Fruit fly (Drosophila melanogaster) whole organism, embryonic: ENCODE results near the gene CG17364.

Experiments used
- B-H2 ChIP-seq: fragments of 200-800 bp; sonication (Bioruptor generic); optimal IDR thresholded peaks from 2 replicates; lab custom pipeline; 2018; ENCODE audit warnings: missing biosample characterization, mild to moderate bottlenecking, missing genetic modification characterization
- BEAF-32 ChIP-seq: fragments of 200-800 bp; sonication (Bioruptor generic); optimal IDR thresholded peaks from 3 replicates; lab custom pipeline; 2017; ENCODE audit warnings: missing biosample characterization, missing genetic modification characterization, mild to moderate bottlenecking, moderate library complexity, missing genetic modification reagents
- CG10209 ChIP-seq: fragments of 200-800 bp; sonication (Bioruptor generic); optimal IDR thresholded peaks from 3 replicates; lab custom pipeline; 2017; ENCODE audit warnings: missing biosample characterization, mild to moderate bottlenecking, missing genetic modification characterization, missing genetic modification reagents
- CG10462 ChIP-seq: fragments of 200-800 bp; sonication (Bioruptor generic); optimal IDR thresholded peaks from 2 replicates; lab custom pipeline; 2016; ENCODE audit warnings: missing biosample characterization, missing genetic modification characterization
- CG12219 ChIP-seq: fragments of 200-800 bp; sonication (Bioruptor generic); optimal IDR thresholded peaks from 3 replicates; lab custom pipeline; 2018; ENCODE audit warnings: missing biosample characterization, mild to moderate bottlenecking, missing genetic modification characterization
- CG17385 ChIP-seq: fragments of 200-800 bp; sonication (Bioruptor generic); optimal IDR thresholded peaks from 3 replicates; lab custom pipeline; 2018; ENCODE audit warnings: missing biosample characterization, mild to moderate bottlenecking, missing genetic modification characterization
- CG1832 ChIP-seq: fragments of 200-800 bp; sonication (Bioruptor generic); optimal IDR thresholded peaks from 2 replicates; lab custom pipeline; 2017; ENCODE audit warnings: missing biosample characterization, mild to moderate bottlenecking, missing genetic modification characterization, inconsistent platforms
- CG2120 ChIP-seq: fragments of 200-800 bp; sonication (Bioruptor generic); optimal IDR thresholded peaks from 3 replicates; lab custom pipeline; 2016; ENCODE audit warnings: missing biosample characterization, missing genetic modification characterization
- CG32532 ChIP-seq: fragments of 200-800 bp; sonication (Bioruptor generic); IDR thresholded peaks from 2 replicates; pipeline ENCODE4 v1.3.6; 2022; ENCODE audit warnings: missing biosample characterization, missing genetic modification characterization
- CG32767 ChIP-seq: fragments of 200-800 bp; sonication (Bioruptor generic); IDR thresholded peaks from 2 replicates; pipeline ENCODE4 v1.3.6; 2022; ENCODE audit warnings: missing biosample characterization, missing genetic modification characterization
- CG4404 ChIP-seq: fragments of 200-800 bp; sonication (Bioruptor generic); IDR thresholded peaks from 2 replicates; pipeline ENCODE4 v1.3.6; 2022; ENCODE audit warnings: missing biosample characterization, missing genetic modification characterization
- CG6791 ChIP-seq: fragments of 200-800 bp; sonication (Bioruptor generic); IDR thresholded peaks from 3 replicates; pipeline ENCODE4 v1.3.6; 2022; ENCODE audit warnings: missing biosample characterization, missing genetic modification characterization; ENCODE audit not compliant: partially characterized antibody
- CG7987 ChIP-seq: fragments of 200-800 bp; sonication (Bioruptor generic); optimal IDR thresholded peaks from 2 replicates; lab custom pipeline; 2018; ENCODE audit warnings: missing biosample characterization, mild to moderate bottlenecking, missing genetic modification characterization, moderate library complexity
- CG8924 ChIP-seq: fragments of 200-800 bp; optimal IDR thresholded peaks from 3 replicates; lab custom pipeline; 2019; ENCODE audit warnings: missing biosample characterization, mild to moderate bottlenecking, missing genetic modification characterization, moderate library complexity
- CG8944 ChIP-seq: fragments of 200-800 bp; sonication (Bioruptor generic); optimal IDR thresholded peaks from 3 replicates; lab custom pipeline; 2016; ENCODE audit warnings: missing biosample characterization, missing genetic modification characterization
- CG9932 ChIP-seq: fragments of 200-800 bp; sonication (Bioruptor generic); IDR thresholded peaks from 2 replicates; pipeline ENCODE4 v1.3.6; 2022; ENCODE audit warnings: missing biosample characterization, missing genetic modification characterization
- Doc3 ChIP-seq: fragments of 200-800 bp; sonication (Bioruptor generic); IDR thresholded peaks from 3 replicates; pipeline ENCODE4 v1.3.6; 2022; ENCODE audit warnings: missing biosample characterization, missing genetic modification characterization; ENCODE audit not compliant: partially characterized antibody
- E2f1 ChIP-seq: fragments of 200-800 bp; sonication (Bioruptor generic); IDR thresholded peaks from 2 replicates; pipeline ENCODE4 v1.3.6; 2022; ENCODE audit warnings: missing biosample characterization, missing genetic modification characterization
- HmgZ ChIP-seq: fragments of 200-800 bp; sonication (Bioruptor generic); optimal IDR thresholded peaks from 2 replicates; lab custom pipeline; 2018; ENCODE audit warnings: missing biosample characterization, mild to moderate bottlenecking, missing genetic modification characterization
- Kr ChIP-seq: fragments of 200-800 bp; sonication (Bioruptor generic); optimal IDR thresholded peaks from 2 replicates; lab custom pipeline; 2017; ENCODE audit warnings: missing biosample characterization, mild to moderate bottlenecking, missing genetic modification characterization
- Med ChIP-seq: fragments of 200-800 bp; sonication (Bioruptor generic); peaks from one replicate; lab custom pipeline; 2016; ENCODE audit warnings: missing biosample characterization, missing genetic modification characterization, mild to moderate bottlenecking, inconsistent platforms, moderate library complexity
- Rfx ChIP-seq: fragments of 200-800 bp; sonication (Bioruptor generic); IDR thresholded peaks from 2 replicates; pipeline ENCODE4 v1.3.6; 2022; ENCODE audit warnings: missing biosample characterization, missing genetic modification characterization
- Trl ChIP-seq, 3 experiments: fragments of >200 bp in 2 of 3; fragments of 200-800 bp in 1 of 3; sonication (Bioruptor generic) in 1 of 3; optimal IDR thresholded peaks; 2 replicates in 1 of 3; 3 replicates in 2 of 3; lab custom pipeline; 2016 to 2017; ENCODE audit warnings: missing biosample characterization in 1 of 3, missing genetic modification characterization in 1 of 3
- Xbp1 ChIP-seq: fragments of 200-800 bp; sonication (Bioruptor generic); optimal IDR thresholded peaks from 3 replicates; lab custom pipeline; 2016; ENCODE audit warnings: missing biosample characterization, mild to moderate bottlenecking, missing genetic modification characterization
- YL-1 ChIP-seq: fragments of 200-800 bp; sonication (Bioruptor generic); optimal IDR thresholded peaks from 3 replicates; lab custom pipeline; 2017; ENCODE audit warnings: missing biosample characterization, mild to moderate bottlenecking, missing genetic modification characterization
- ab ChIP-seq: fragments of 200-800 bp; sonication (Bioruptor generic); optimal IDR thresholded peaks from 2 replicates; lab custom pipeline; 2016; ENCODE audit warnings: missing biosample characterization, missing genetic modification characterization
- bab2 ChIP-seq: fragments of 200-800 bp; sonication (Bioruptor generic); optimal IDR thresholded peaks from 2 replicates; lab custom pipeline; 2016; ENCODE audit warnings: missing biosample characterization, missing genetic modification characterization
- bigmax ChIP-seq: fragments of 200-800 bp; sonication (Bioruptor generic); optimal IDR thresholded peaks from 2 replicates; lab custom pipeline; 2018; ENCODE audit warnings: missing biosample characterization, mild to moderate bottlenecking, missing genetic modification characterization
- chinmo ChIP-seq: fragments of 200-800 bp; sonication (Bioruptor generic); IDR thresholded peaks from 4 replicates; pipeline ENCODE4 v1.3.6; 2022; ENCODE audit warnings: missing biosample characterization, missing genetic modification characterization; ENCODE audit not compliant: partially characterized antibody
- croc ChIP-seq: fragments of 200-800 bp; sonication (Bioruptor generic); conservative IDR thresholded peaks from 3 replicates; pipeline ENCODE4 v1.3.6; 2022; ENCODE audit warnings: missing biosample characterization, missing genetic modification characterization
- crol ChIP-seq: fragments of 200-800 bp; sonication (Bioruptor generic); IDR thresholded peaks from 2 replicates; pipeline ENCODE4 v1.3.6; 2022; ENCODE audit warnings: missing biosample characterization, missing genetic modification characterization
- crp ChIP-seq, 2 experiments: fragments of 200-800 bp; sonication (Bioruptor generic); optimal IDR thresholded peaks; 2 replicates in 1 of 2; 3 replicates in 1 of 2; lab custom pipeline; 2017; ENCODE audit warnings: missing biosample characterization in 2 of 2, missing genetic modification characterization in 2 of 2, mild to moderate bottlenecking in 1 of 2, moderate library complexity in 1 of 2
- cwo ChIP-seq: fragments of 200-800 bp; sonication (Bioruptor generic); optimal IDR thresholded peaks from 3 replicates; lab custom pipeline; 2017; ENCODE audit warnings: missing biosample characterization, missing genetic modification characterization, mild to moderate bottlenecking, moderate library complexity, missing genetic modification reagents
- dm ChIP-seq: fragments of 200-800 bp; sonication (Bioruptor generic); optimal IDR thresholded peaks from 3 replicates; lab custom pipeline; 2016; ENCODE audit warnings: missing biosample characterization, missing genetic modification characterization
- hth ChIP-seq: fragments of >200 bp; optimal IDR thresholded peaks from 2 replicates; lab custom pipeline; 2017; ENCODE audit warnings: inconsistent platforms
- kay ChIP-seq: fragments of 200-800 bp; sonication (Bioruptor generic); optimal IDR thresholded peaks from 2 replicates; lab custom pipeline; 2016; ENCODE audit warnings: missing biosample characterization, missing genetic modification characterization
- mam ChIP-seq: fragments of 200-800 bp; sonication (Bioruptor generic); optimal IDR thresholded peaks from 3 replicates; lab custom pipeline; 2016; ENCODE audit warnings: missing biosample characterization, missing genetic modification characterization
- nom ChIP-seq: fragments of 200-800 bp; sonication (Bioruptor generic); optimal IDR thresholded peaks from 2 replicates; lab custom pipeline; 2017; ENCODE audit warnings: missing biosample characterization, missing genetic modification characterization, mild to moderate bottlenecking, moderate library complexity, missing genetic modification reagents
- pros ChIP-seq: fragments of 200-800 bp; sonication (Bioruptor generic); optimal IDR thresholded peaks from 3 replicates; lab custom pipeline; 2019; ENCODE audit warnings: missing biosample characterization, mild to moderate bottlenecking, missing genetic modification characterization, moderate library complexity
- rib ChIP-seq: fragments of 200-800 bp; sonication (Bioruptor generic); IDR thresholded peaks from 2 replicates; pipeline ENCODE4 v1.3.6; 2022; ENCODE audit warnings: missing biosample characterization, missing genetic modification characterization
- sens ChIP-seq: fragments of 200-800 bp; sonication (Bioruptor generic); peaks from one replicate; lab custom pipeline; 2016; ENCODE audit warnings: missing biosample characterization, missing genetic modification characterization
- shn ChIP-seq: fragments of 200-800 bp; sonication (Bioruptor generic); optimal IDR thresholded peaks from 3 replicates; lab custom pipeline; 2016; ENCODE audit warnings: missing biosample characterization, missing genetic modification characterization
- slbo ChIP-seq: fragments of 200-800 bp; sonication (Bioruptor generic); IDR thresholded peaks from 2 replicates; pipeline ENCODE4 v1.3.6; 2022; ENCODE audit warnings: missing biosample characterization, missing genetic modification characterization
- sna ChIP-seq: fragments of 200-800 bp; sonication (Bioruptor generic); IDR thresholded peaks from 2 replicates; pipeline ENCODE4 v1.3.6; 2022; ENCODE audit warnings: missing biosample characterization, missing genetic modification characterization; ENCODE audit not compliant: partially characterized antibody
- sug ChIP-seq: fragments of 200-800 bp; optimal IDR thresholded peaks from 2 replicates; lab custom pipeline; 2019; ENCODE audit warnings: missing biosample characterization, mild to moderate bottlenecking, missing genetic modification characterization, moderate library complexity
- twi ChIP-seq: fragments of 200-800 bp; optimal IDR thresholded peaks from 2 replicates; lab custom pipeline; 2019; ENCODE audit warnings: missing biosample characterization, mild to moderate bottlenecking, missing genetic modification characterization, moderate library complexity
- tx ChIP-seq: fragments of 200-800 bp; sonication (Bioruptor generic); optimal IDR thresholded peaks from 2 replicates; lab custom pipeline; 2016; ENCODE audit warnings: missing biosample characterization, missing genetic modification characterization

The CG17364 gene

dm6 chr3L:14037655-14038644 is 44.8 kb upstream of the CG17364 start (continued):
- TF ChIP-seq sug (tag; lab: Kevin White, UChicago) (peak; percentile 7), HmgZ (peak; percentile 35), Med (GFP tag; lab: Kevin White, UChicago) (peak; percentile 86), CG32767 (GFP tag; lab: Robert Waterston, UW) (peak; percentile 31; the same call in 1 of the 2 replicates), CG8924 (tag; lab: Kevin White, UChicago) (peak; percentile 12), Trl (optimal IDR thresholded peaks at IDR 0.05; lab: Kevin White, UChicago) (peak; percentile 96 to 99), Trl (GFP tag; optimal IDR thresholded peaks at IDR 0.05; lab: Kevin White, UChicago) (peak; percentile 20), cwo (GFP tag; lab: Kevin White, UChicago) (peak; percentile 79), Kr (GFP tag; lab: Kevin White, UChicago) (no peak), BEAF-32 (GFP tag; lab: Kevin White, UChicago) (no peak), CG8944 (GFP tag; lab: Kevin White, UChicago) (no peak), CG17385 (GFP tag; lab: Kevin White, UChicago) (peak; percentile 32), E2f1 (peak; percentile 56; the same call in 1 of the 2 replicates), CG6791 (GFP tag; lab: Robert Waterston, UW) (peak; percentile 18; the same call in 1 of the 3 replicates), CG12219 (GFP tag; lab: Kevin White, UChicago) (peak; percentile 16), tx (GFP tag; lab: Kevin White, UChicago) (peak; percentile 30), Rfx (GFP tag; lab: Robert Waterston, UW) (peak; percentile 51), sens (GFP tag; lab: Kevin White, UChicago) (peak; percentile 78), pros (no peak), ab (no peak), CG9932 (GFP tag; lab: Robert Waterston, UW) (peak; percentile 43; the same call in 1 of the 2 replicates), CG7987 (no peak), shn (GFP tag; lab: Kevin White, UChicago) (no peak), rib (peak; percentile 80; the same call in 1 of the 2 replicates), CG4404 (GFP tag; lab: Robert Waterston, UW) (no peak), Xbp1 (GFP tag; lab: Kevin White, UChicago) (peak; percentile 26), bab2 (GFP tag; lab: Kevin White, UChicago) (peak; percentile 9), nom (peak; percentile 10), YL-1 (GFP tag; lab: Kevin White, UChicago) (peak; percentile 43), hth (lab: Kevin White, UChicago) (no peak), croc (no peak), dm (GFP tag; lab: Kevin White, UChicago) (peak; percentile 41), CG2120 (GFP tag; lab: Kevin White, UChicago) (peak; percentile 56), sna (GFP tag; lab: Robert Waterston, UW) (peak; percentile 34; the same call in 1 of the 2 replicates), Doc3 (0 out of 3 replicates have a peak, but pooled peaks have one; percentile 35), CG10209 (no peak), mam (GFP tag; lab: Kevin White, UChicago) (no peak), crp (GFP tag; optimal IDR thresholded peaks at IDR 0.05; lab: Kevin White, UChicago) (peak in 1 of 2 experiments; percentile 63), bigmax (GFP tag; lab: Kevin White, UChicago) (peak; percentile 97), CG1832 (peak; percentile 67), B-H2 (GFP tag; lab: Kevin White, UChicago) (no peak), CG32532 (GFP tag; lab: Robert Waterston, UW) (peak; percentile 31; the same call in 1 of the 2 replicates), crol (GFP tag; lab: Robert Waterston, UW) (peak; percentile 67), twi (tag; lab: Kevin White, UChicago) (peak; percentile 56), chinmo (peak; percentile 89; the same call in 2 of the 4 replicates), slbo (GFP tag; lab: Robert Waterston, UW) (peak; percentile 6; the same call in 1 of the 2 replicates), kay (GFP tag; lab: Kevin White, UChicago) (peak; percentile 35), CG10462 (GFP tag; lab: Kevin White, UChicago) (no peak)
